Worm (Caenorhabditis elegans): Measurements from ENCODE around the gene lido-14.
"Not testable (repeated sequence)": the region's sequence is repeated elsewhere in the genome, so short reads cannot be mapped to it uniquely, and the experiment has no call there.

- TF ChIP-seq jun-1 (tag; optimal IDR thresholded peaks at IDR 0.05); aly-2 (tag; optimal IDR thresholded peaks at IDR 0.05); madf-9 (GFP tag; conservative IDR thresholded peaks at IDR 0.05); nhr-77 (tag; optimal IDR thresholded peaks at IDR 0.05); R02D3.7 (tag; optimal IDR thresholded peaks at IDR 0.05); dpl-1 (GFP tag; optimal IDR thresholded peaks at IDR 0.05); fos-1 (tag; optimal IDR thresholded peaks at IDR 0.05); pqm-1 (tag; optimal IDR thresholded peaks at IDR 0.05); T20F7.1 (GFP tag; optimal IDR thresholded peaks at IDR 0.05); zfp-3 (GFP tag; conservative IDR thresholded peaks at IDR 0.05); lim-7 (GFP tag; IDR thresholded peaks at IDR 0.05); unc-130 (GFP tag; optimal IDR thresholded peaks at IDR 0.05): not testable (repeated sequence)
These were observed 49.0 kb upstream of the lido-14 start for ce11 chrII:3309963-3310362.

All from whole organism, L4 larva.